Fruit fly (Drosophila melanogaster) whole organism, embryonic: Measurements from ENCODE around the gene Lsd-1.

Experiments used
- Bteb2 ChIP-seq: fragments of 200-800 bp; sonication (Bioruptor generic); optimal IDR thresholded peaks from 2 replicates; lab custom pipeline; 2016; ENCODE audit warnings: missing biosample characterization, missing genetic modification characterization
- CG10543 ChIP-seq: fragments of 200-800 bp; sonication (Bioruptor generic); optimal IDR thresholded peaks from 3 replicates; lab custom pipeline; 2017; ENCODE audit warnings: missing biosample characterization, mild to moderate bottlenecking, missing genetic modification characterization, moderate library complexity
- CG11085 ChIP-seq: fragments of 200-800 bp; sonication (Bioruptor generic); IDR thresholded peaks from 2 replicates; pipeline ENCODE4 v1.3.6; 2022; ENCODE audit warnings: missing biosample characterization, missing genetic modification characterization
- CG11247 ChIP-seq: fragments of 200-800 bp; sonication (Bioruptor generic); IDR thresholded peaks from 2 replicates; pipeline ENCODE4 v1.3.6; 2022; ENCODE audit warnings: missing biosample characterization, missing genetic modification characterization
- CG1233 ChIP-seq: fragments of 200-800 bp; sonication (Bioruptor generic); optimal IDR thresholded peaks from 4 replicates; lab custom pipeline; 2018; ENCODE audit warnings: missing biosample characterization, mild to moderate bottlenecking, missing genetic modification characterization
- CG14050 ChIP-seq: fragments of 200-800 bp; sonication (Bioruptor generic); IDR thresholded peaks from 3 replicates; pipeline ENCODE4 v1.3.6; 2022; ENCODE audit warnings: missing biosample characterization, missing genetic modification characterization
- CG14441 ChIP-seq: fragments of 200-800 bp; sonication (Bioruptor generic); IDR thresholded peaks from 2 replicates; pipeline ENCODE4 v1.3.6; 2022; ENCODE audit warnings: missing biosample characterization, missing genetic modification characterization
- CG15073 ChIP-seq: fragments of 200-800 bp; sonication (Bioruptor generic); optimal IDR thresholded peaks from 2 replicates; lab custom pipeline; 2016; ENCODE audit warnings: missing biosample characterization, missing genetic modification characterization
- CG1529 ChIP-seq: fragments of 200-800 bp; sonication (Bioruptor generic); optimal IDR thresholded peaks from 3 replicates; lab custom pipeline; 2018; ENCODE audit warnings: missing biosample characterization, missing genetic modification characterization
- CG15479 ChIP-seq: fragments of 200-800 bp; sonication (Bioruptor generic); optimal IDR thresholded peaks from 3 replicates; lab custom pipeline; 2019; ENCODE audit warnings: missing biosample characterization, mild to moderate bottlenecking, missing genetic modification characterization, moderate library complexity
- CG15514 ChIP-seq: fragments of 200-800 bp; sonication (Bioruptor generic); optimal IDR thresholded peaks from 3 replicates; lab custom pipeline; 2017; ENCODE audit warnings: missing biosample characterization, missing genetic modification characterization, mild to moderate bottlenecking, moderate library complexity, missing genetic modification reagents
- CG16815 ChIP-seq: fragments of 200-800 bp; sonication (Bioruptor generic); optimal IDR thresholded peaks from 3 replicates; lab custom pipeline; 2017; ENCODE audit warnings: missing biosample characterization, mild to moderate bottlenecking, missing genetic modification characterization
- CG18262 ChIP-seq: fragments of 200-800 bp; optimal IDR thresholded peaks from 3 replicates; lab custom pipeline; 2019; ENCODE audit warnings: missing biosample characterization, mild to moderate bottlenecking, missing genetic modification characterization, moderate library complexity
- CG1832 ChIP-seq: fragments of 200-800 bp; sonication (Bioruptor generic); optimal IDR thresholded peaks from 2 replicates; lab custom pipeline; 2017; ENCODE audit warnings: missing biosample characterization, mild to moderate bottlenecking, missing genetic modification characterization, inconsistent platforms
- CG33557 ChIP-seq: fragments of 200-800 bp; sonication (Bioruptor generic); optimal IDR thresholded peaks from 2 replicates; lab custom pipeline; 2019; ENCODE audit warnings: missing biosample characterization, mild to moderate bottlenecking, missing genetic modification characterization, moderate library complexity
- CG3847 ChIP-seq: fragments of 200-800 bp; sonication (Bioruptor generic); IDR thresholded peaks from 2 replicates; pipeline ENCODE4 v1.3.6; 2022; ENCODE audit warnings: missing biosample characterization, missing genetic modification characterization
- CG4282 ChIP-seq: fragments of 200-800 bp; sonication (Bioruptor generic); optimal IDR thresholded peaks from 2 replicates; lab custom pipeline; 2016; ENCODE audit warnings: missing biosample characterization, missing genetic modification characterization
- CG6813 ChIP-seq: fragments of 200-800 bp; sonication (Bioruptor generic); optimal IDR thresholded peaks from 2 replicates; lab custom pipeline; 2017; ENCODE audit warnings: missing biosample characterization, missing genetic modification characterization, mild to moderate bottlenecking, moderate library complexity, missing genetic modification reagents
- CG7745 ChIP-seq: fragments of 200-800 bp; sonication (Bioruptor generic); optimal IDR thresholded peaks from 2 replicates; lab custom pipeline; 2018; ENCODE audit warnings: missing biosample characterization, mild to moderate bottlenecking, missing genetic modification characterization, moderate library complexity
- CG7786 ChIP-seq: fragments of 200-800 bp; sonication (Bioruptor generic); optimal IDR thresholded peaks from 2 replicates; lab custom pipeline; 2016; ENCODE audit warnings: missing biosample characterization, missing genetic modification characterization
- CG8359 ChIP-seq: fragments of 200-800 bp; sonication (Bioruptor generic); optimal IDR thresholded peaks from 2 replicates; lab custom pipeline; 2017; ENCODE audit warnings: missing biosample characterization, mild to moderate bottlenecking, missing genetic modification characterization, borderline replicate concordance
- CG9932 ChIP-seq: fragments of 200-800 bp; sonication (Bioruptor generic); IDR thresholded peaks from 2 replicates; pipeline ENCODE4 v1.3.6; 2022; ENCODE audit warnings: missing biosample characterization, missing genetic modification characterization
- Dek ChIP-seq: fragments of 200-800 bp; sonication (Bioruptor generic); optimal IDR thresholded peaks from 3 replicates; lab custom pipeline; 2019; ENCODE audit warnings: missing biosample characterization, mild to moderate bottlenecking, missing genetic modification characterization, moderate library complexity
- Doc3 ChIP-seq: fragments of 200-800 bp; sonication (Bioruptor generic); IDR thresholded peaks from 3 replicates; pipeline ENCODE4 v1.3.6; 2022; ENCODE audit warnings: missing biosample characterization, missing genetic modification characterization; ENCODE audit not compliant: partially characterized antibody
- Drgx ChIP-seq: fragments of 200-800 bp; sonication (Bioruptor generic); IDR thresholded peaks from 2 replicates; pipeline ENCODE4 v1.3.6; 2022; ENCODE audit warnings: missing biosample characterization, missing genetic modification characterization
- HLH4C ChIP-seq: fragments of 200-800 bp; sonication (Bioruptor generic); IDR thresholded peaks from 3 replicates; pipeline ENCODE4 v1.3.6; 2022; ENCODE audit warnings: missing biosample characterization, missing genetic modification characterization; ENCODE audit not compliant: partially characterized antibody
- HLH54F ChIP-seq: fragments of 200-800 bp; sonication (Bioruptor generic); optimal IDR thresholded peaks from 3 replicates; lab custom pipeline; 2016; ENCODE audit warnings: missing biosample characterization, missing genetic modification characterization
- NC2α ChIP-seq: fragments of 200-800 bp; sonication (Bioruptor generic); optimal IDR thresholded peaks from 2 replicates; lab custom pipeline; 2016; ENCODE audit warnings: missing biosample characterization, missing genetic modification characterization
- Nf-YA ChIP-seq: fragments of 200-800 bp; sonication (Bioruptor generic); IDR thresholded peaks from 2 replicates; pipeline ENCODE4 v1.3.6; 2022; ENCODE audit warnings: missing biosample characterization, missing genetic modification characterization
- Ravus ChIP-seq: fragments of 200-800 bp; sonication (Bioruptor generic); IDR thresholded peaks from 2 replicates; pipeline ENCODE4 v1.3.6; 2022; ENCODE audit warnings: missing biosample characterization, missing genetic modification characterization
- Six4 ChIP-seq: fragments of 200-800 bp; sonication (Bioruptor generic); optimal IDR thresholded peaks from 2 replicates; lab custom pipeline; 2016; ENCODE audit warnings: missing biosample characterization, missing genetic modification characterization
- amos ChIP-seq: fragments of 200-800 bp; sonication (Bioruptor generic); IDR thresholded peaks from 2 replicates; pipeline ENCODE4 v1.3.6; 2022; ENCODE audit warnings: missing biosample characterization, missing genetic modification characterization; ENCODE audit not compliant: partially characterized antibody
- ap ChIP-seq: fragments of 200-800 bp; sonication (Bioruptor generic); IDR thresholded peaks from 2 replicates; pipeline ENCODE4 v1.3.6; 2022; ENCODE audit warnings: missing biosample characterization, missing genetic modification characterization
- cad ChIP-seq: fragments of >200 bp; optimal IDR thresholded peaks from 2 replicates; lab custom pipeline; 2017; ENCODE audit warnings: missing biosample characterization, missing genetic modification characterization
- cas ChIP-seq: fragments of 200-800 bp; sonication (Bioruptor generic); IDR thresholded peaks from 2 replicates; pipeline ENCODE4 v1.3.6; 2022; ENCODE audit warnings: missing biosample characterization, missing genetic modification characterization
- crc ChIP-seq: fragments of 200-800 bp; sonication (Bioruptor generic); optimal IDR thresholded peaks from 2 replicates; lab custom pipeline; 2016; ENCODE audit warnings: missing biosample characterization, missing genetic modification characterization
- crp ChIP-seq, 2 experiments: fragments of 200-800 bp; sonication (Bioruptor generic); optimal IDR thresholded peaks; 2 replicates in 1 of 2; 3 replicates in 1 of 2; lab custom pipeline; 2017; ENCODE audit warnings: missing biosample characterization in 2 of 2, missing genetic modification characterization in 2 of 2, mild to moderate bottlenecking in 1 of 2, moderate library complexity in 1 of 2
- dimm ChIP-seq: fragments of 200-800 bp; sonication (Bioruptor generic); IDR thresholded peaks from 2 replicates; pipeline ENCODE4 v1.3.6; 2022; ENCODE audit warnings: missing biosample characterization, missing genetic modification characterization
- gcm ChIP-seq: fragments of 200-800 bp; sonication (Bioruptor generic); optimal IDR thresholded peaks from 2 replicates; lab custom pipeline; 2019; ENCODE audit warnings: missing biosample characterization, mild to moderate bottlenecking, missing genetic modification characterization, moderate library complexity
- gcm2 ChIP-seq: fragments of 200-800 bp; sonication (Bioruptor generic); optimal IDR thresholded peaks from 2 replicates; lab custom pipeline; 2016; ENCODE audit warnings: missing biosample characterization, missing genetic modification characterization
- gsb ChIP-seq: fragments of 200-800 bp; sonication (Bioruptor generic); IDR thresholded peaks from 2 replicates; pipeline ENCODE4 v1.3.6; 2022; ENCODE audit warnings: missing biosample characterization, missing genetic modification characterization
- jing ChIP-seq: fragments of 200-800 bp; sonication (Bioruptor generic); optimal IDR thresholded peaks from 2 replicates; lab custom pipeline; 2018; ENCODE audit warnings: missing biosample characterization, mild to moderate bottlenecking, missing genetic modification characterization
- lmd ChIP-seq: fragments of 200-800 bp; sonication (Bioruptor generic); IDR thresholded peaks from 2 replicates; pipeline ENCODE4 v1.3.6; 2022; ENCODE audit warnings: missing biosample characterization, missing genetic modification characterization
- lola ChIP-seq, 3 experiments: fragments of >200 bp in 2 of 3; fragments of 200-800 bp in 1 of 3; sonication (Bioruptor generic) in 1 of 3; optimal IDR thresholded peaks; 2 replicates each; lab custom pipeline; 2017 to 2019; ENCODE audit warnings: missing biosample characterization in 3 of 3, missing genetic modification characterization in 3 of 3, mild to moderate bottlenecking in 1 of 3, moderate library complexity in 1 of 3
- pfk ChIP-seq: fragments of 200-800 bp; sonication (Bioruptor generic); optimal IDR thresholded peaks from 2 replicates; lab custom pipeline; 2018; ENCODE audit warnings: missing biosample characterization, mild to moderate bottlenecking, missing genetic modification characterization, moderate library complexity
- pum ChIP-seq: fragments of 200-800 bp; sonication (Bioruptor generic); optimal IDR thresholded peaks from 2 replicates; lab custom pipeline; 2016; ENCODE audit warnings: missing biosample characterization, missing genetic modification characterization
- seq ChIP-seq: fragments of 200-800 bp; sonication (Bioruptor generic); IDR thresholded peaks from 2 replicates; pipeline ENCODE4 v1.3.6; 2022; ENCODE audit warnings: missing biosample characterization, missing genetic modification characterization
- slou ChIP-seq: fragments of 200-800 bp; sonication (Bioruptor generic); optimal IDR thresholded peaks from 3 replicates; lab custom pipeline; 2016; ENCODE audit warnings: missing biosample characterization, missing genetic modification characterization
- stc ChIP-seq: fragments of 200-800 bp; sonication (Bioruptor generic); IDR thresholded peaks from 2 replicates; pipeline ENCODE4 v1.3.6; 2022; ENCODE audit warnings: missing biosample characterization, missing genetic modification characterization
- stwl ChIP-seq: fragments of 200-800 bp; sonication (Bioruptor generic); optimal IDR thresholded peaks from 3 replicates; lab custom pipeline; 2018; ENCODE audit warnings: missing biosample characterization, mild to moderate bottlenecking, missing genetic modification characterization, moderate library complexity
- yki ChIP-seq: fragments of >200 bp; optimal IDR thresholded peaks from 3 replicates; lab custom pipeline; 2018

The Lsd-1 gene

dm6 chr3R:23783961-23784360 is 20.3 kb downstream of the Lsd-1 start (continued):
- peak; percentile 94 for TF ChIP-seq CG18262
- peak; percentile 25 for TF ChIP-seq CG4282 (GFP tag; lab: Kevin White, UChicago)
- peak; percentile 58; the same call in 1 of the 2 replicates for TF ChIP-seq ap
- peak; percentile 79 for TF ChIP-seq Drgx (GFP tag; lab: Robert Waterston, UW)
- TF ChIP-seq yki (lab: Kevin White, UChicago) = no peak
- peak; percentile 80 for TF ChIP-seq stc (GFP tag; lab: Robert Waterston, UW)
- TF ChIP-seq CG7745 (tag; lab: Kevin White, UChicago) = no peak
- peak; percentile 55 for TF ChIP-seq gcm2 (GFP tag; lab: Kevin White, UChicago)
- peak; percentile 73 for TF ChIP-seq lmd (GFP tag; lab: Robert Waterston, UW)
- peak; percentile 16 for TF ChIP-seq Dek (tag; lab: Kevin White, UChicago)
- peak; percentile 48 for TF ChIP-seq CG7786 (GFP tag; lab: Kevin White, UChicago)
- TF ChIP-seq CG11085 = no peak
- peak; percentile 67 for TF ChIP-seq CG1233 (GFP tag; lab: Kevin White, UChicago)
- peak; percentile 77 for TF ChIP-seq CG16815 (GFP tag; lab: Kevin White, UChicago)
- TF ChIP-seq Ravus = peak; percentile 42
- TF ChIP-seq lola (GFP tag; optimal IDR thresholded peaks at IDR 0.05; lab: Kevin White, UChicago) = peak in 1 of 3 experiments; percentile 91
- no peak for TF ChIP-seq cas (GFP tag; lab: Robert Waterston, UW)
- TF ChIP-seq Doc3 = no peak
- TF ChIP-seq CG3847 = peak; percentile 50
- peak; percentile 32 for TF ChIP-seq pum (GFP tag; lab: Kevin White, UChicago)
- no peak for TF ChIP-seq CG15514 (GFP tag; lab: Kevin White, UChicago)
- no peak for TF ChIP-seq NC2α (GFP tag; lab: Kevin White, UChicago)
- TF ChIP-seq CG14050 (GFP tag; lab: Robert Waterston, UW) = peak; percentile 31; the same call in 1 of the 3 replicates
- TF ChIP-seq CG6813 (GFP tag; lab: Kevin White, UChicago) = peak; percentile 59
- no peak for TF ChIP-seq CG1832 (GFP tag; lab: Kevin White, UChicago)
- peak; percentile 18 for TF ChIP-seq Bteb2 (GFP tag; lab: Kevin White, UChicago)
- peak; percentile 83 for TF ChIP-seq CG1529 (GFP tag; lab: Kevin White, UChicago)
- no peak for TF ChIP-seq CG9932 (GFP tag; lab: Robert Waterston, UW)
- no peak for TF ChIP-seq gsb (GFP tag; lab: Robert Waterston, UW)
- peak; percentile 68 for TF ChIP-seq CG8359 (GFP tag; lab: Kevin White, UChicago)
- TF ChIP-seq CG11247 = peak; percentile 19; the same call in 1 of the 2 replicates
- peak; percentile 58 for TF ChIP-seq CG14441 (GFP tag; lab: Robert Waterston, UW)
- TF ChIP-seq Six4 (GFP tag; lab: Kevin White, UChicago) = peak; percentile 67
- TF ChIP-seq dimm = no peak
- TF ChIP-seq crc (GFP tag; lab: Kevin White, UChicago) = no peak
- TF ChIP-seq HLH4C (GFP tag; lab: Robert Waterston, UW) = no peak
- no peak for TF ChIP-seq CG15073
- no peak for TF ChIP-seq pfk (GFP tag; lab: Kevin White, UChicago)
- TF ChIP-seq Nf-YA (GFP tag; lab: Robert Waterston, UW) = peak; percentile 44; the same call in 1 of the 2 replicates
- TF ChIP-seq gcm (GFP tag; lab: Kevin White, UChicago) = peak; percentile 66
- peak; percentile 9 for TF ChIP-seq stwl
- peak; percentile 71 for TF ChIP-seq jing (GFP tag; lab: Kevin White, UChicago)
- TF ChIP-seq seq (GFP tag; lab: Robert Waterston, UW) = peak; percentile 65
- no peak for TF ChIP-seq CG10543 (GFP tag; lab: Kevin White, UChicago)
- TF ChIP-seq CG15479 (GFP tag; lab: Kevin White, UChicago) = no peak
- TF ChIP-seq amos = no peak
- TF ChIP-seq slou (GFP tag; lab: Kevin White, UChicago) = no peak
- no peak for TF ChIP-seq cad (GFP tag; lab: Kevin White, UChicago)
- peak; percentile 27 for TF ChIP-seq HLH54F
- peak in 1 of 2 experiments; percentile 14 for TF ChIP-seq crp (GFP tag; optimal IDR thresholded peaks at IDR 0.05; lab: Kevin White, UChicago)
- peak; percentile 85 for TF ChIP-seq CG33557 (GFP tag; lab: Kevin White, UChicago)
